Worm (Caenorhabditis elegans): ENCODE measurements around the gene Y54E2A.8.

DNA sequence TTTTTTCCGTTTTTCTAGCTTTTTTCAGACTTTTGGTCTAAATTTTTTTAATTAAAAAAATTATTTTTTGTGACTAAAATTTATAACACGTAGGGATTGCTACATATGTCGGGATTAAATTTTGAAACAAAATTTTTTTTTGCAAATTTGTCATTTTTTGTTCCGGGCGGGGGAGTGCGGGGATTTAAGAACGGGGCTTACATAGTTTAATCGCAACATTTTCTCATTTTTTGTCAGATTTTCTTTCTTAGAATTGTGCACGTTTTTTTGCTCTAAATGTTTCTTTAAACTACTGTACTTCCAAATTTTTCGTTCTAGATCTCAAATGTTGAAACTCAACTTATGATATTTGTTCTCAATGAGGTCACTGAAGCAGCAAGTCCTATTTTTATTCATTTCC is 12.6 kb downstream of the Y54E2A.8 start, which contains the start of gene Y54E2A.10:
- TF ChIP-seq him-1 (tag; optimal IDR thresholded peaks at IDR 0.05) = no peak
- TF ChIP-seq dao-5 (tag; optimal IDR thresholded peaks at IDR 0.05) = no peak
- TF ChIP-seq W03F9.2 (tag; optimal IDR thresholded peaks at IDR 0.05) = no peak
